Worm (Caenorhabditis elegans) whole organism, L2 larva: ENCODE results near the gene exl-1.

Experiments used
- C34F6.9 ChIP-seq: fragments of 150-350 bp; optimal IDR thresholded peaks from 2 replicates; lab custom pipeline; 2014; ENCODE audit warnings: missing biosample characterization, missing genetic modification characterization
- F13H6.1 ChIP-seq: sonication (generic microtip); optimal IDR thresholded peaks from 2 replicates; lab custom pipeline; 2016; ENCODE audit warnings: missing genetic modification characterization, missing compliant biosample characterization
- R02D3.7 ChIP-seq: fragments of 150-350 bp; optimal IDR thresholded peaks from 2 replicates; lab custom pipeline; 2014; ENCODE audit warnings: missing biosample characterization, missing genetic modification characterization
- Y55F3AM.14 ChIP-seq: fragments of 200-800 bp; sonication (Bioruptor generic); optimal IDR thresholded peaks from 2 replicates; lab custom pipeline; 2018; ENCODE audit warnings: mild to moderate bottlenecking, missing genetic modification characterization, missing compliant biosample characterization
- ZK546.5 ChIP-seq: sonication (generic microtip); optimal IDR thresholded peaks from 2 replicates; lab custom pipeline; 2017; ENCODE audit warnings: missing biosample characterization, missing genetic modification characterization
- alr-1 ChIP-seq: fragments of 150-350 bp; optimal IDR thresholded peaks from 2 replicates; lab custom pipeline; 2014; ENCODE audit warnings: missing biosample characterization, missing genetic modification characterization
- aly-2 ChIP-seq: fragments of 150-350 bp; optimal IDR thresholded peaks from 2 replicates; lab custom pipeline; 2014; ENCODE audit warnings: missing biosample characterization, missing genetic modification characterization
- ama-1 ChIP-seq: fragments of 150-350 bp; optimal IDR thresholded peaks from 2 replicates; lab custom pipeline; 2018; ENCODE audit warnings: inconsistent platforms
- blmp-1 ChIP-seq: sonication (generic microtip); optimal IDR thresholded peaks from 2 replicates; lab custom pipeline; 2017; ENCODE audit warnings: missing genetic modification characterization, mild to moderate bottlenecking, missing compliant biosample characterization, antibody characterized with exemption, moderate library complexity; ENCODE audit not compliant: insufficient read depth
- ceh-16 ChIP-seq: fragments of 150-350 bp; optimal IDR thresholded peaks from 2 replicates; lab custom pipeline; 2014; ENCODE audit warnings: missing biosample characterization, missing genetic modification characterization
- ceh-82 ChIP-seq: fragments of 150-350 bp; optimal IDR thresholded peaks from 2 replicates; lab custom pipeline; 2014; ENCODE audit warnings: missing biosample characterization, missing genetic modification characterization
- crh-2 ChIP-seq: sonication (generic microtip); optimal IDR thresholded peaks from 2 replicates; lab custom pipeline; 2017; ENCODE audit warnings: missing biosample characterization, missing genetic modification characterization
- dmd-4 ChIP-seq: sonication (generic microtip); optimal IDR thresholded peaks from 2 replicates; lab custom pipeline; 2017; ENCODE audit warnings: missing biosample characterization, missing genetic modification characterization
- egl-27 ChIP-seq: sonication (generic microtip); optimal IDR thresholded peaks from 3 replicates; lab custom pipeline; 2017; ENCODE audit warnings: missing biosample characterization, missing genetic modification reagents, missing genetic modification characterization
- elt-1 ChIP-seq: fragments of 150-350 bp; optimal IDR thresholded peaks from 2 replicates; lab custom pipeline; 2014; ENCODE audit warnings: missing biosample characterization, missing genetic modification characterization
- elt-3 ChIP-seq: sonication (generic microtip); optimal IDR thresholded peaks from 2 replicates; lab custom pipeline; 2017; ENCODE audit warnings: missing biosample characterization, missing genetic modification characterization
- fos-1 ChIP-seq: fragments of 150-350 bp; optimal IDR thresholded peaks from 2 replicates; lab custom pipeline; 2014; ENCODE audit warnings: missing biosample characterization, missing genetic modification characterization
- gmeb-1 ChIP-seq: fragments of 150-350 bp; optimal IDR thresholded peaks from 2 replicates; lab custom pipeline; 2014; ENCODE audit warnings: missing biosample characterization, missing genetic modification characterization
- lin-11 ChIP-seq: fragments of 150-350 bp; sonication (generic microtip); optimal IDR thresholded peaks from 2 replicates; lab custom pipeline; 2014; ENCODE audit warnings: missing biosample characterization, missing genetic modification characterization, inconsistent platforms, mixed read lengths
- lin-13 ChIP-seq: fragments of 150-350 bp; optimal IDR thresholded peaks from 2 replicates; lab custom pipeline; 2014; ENCODE audit warnings: missing biosample characterization, missing genetic modification reagents, missing genetic modification characterization
- lin-39 ChIP-seq: fragments of 150-350 bp; optimal IDR thresholded peaks from 2 replicates; lab custom pipeline; 2014; ENCODE audit warnings: missing biosample characterization, missing genetic modification reagents, missing genetic modification characterization
- lsy-2 ChIP-seq, 2 experiments: fragments of 150-350 bp in 1 of 2; sonication (generic microtip) in 1 of 2; optimal IDR thresholded peaks; 2 replicates each; lab custom pipeline; 2014 to 2017; ENCODE audit warnings: missing biosample characterization in 2 of 2, missing genetic modification characterization in 2 of 2
- mab-5 ChIP-seq: fragments of 150-350 bp; optimal IDR thresholded peaks from 2 replicates; lab custom pipeline; 2014; ENCODE audit warnings: missing biosample characterization, missing genetic modification characterization
- mbf-1 ChIP-seq: sonication (generic microtip); optimal IDR thresholded peaks from 2 replicates; lab custom pipeline; 2017; ENCODE audit warnings: missing biosample characterization, missing genetic modification characterization
- mdl-1 ChIP-seq, 2 experiments: fragments of 150-350 bp in 1 of 2; sonication (generic microtip) in 1 of 2; optimal IDR thresholded peaks; 2 replicates each; lab custom pipeline; 2017; ENCODE audit warnings: missing biosample characterization in 2 of 2, missing genetic modification characterization in 2 of 2
- nhr-10 ChIP-seq: sonication (generic microtip); optimal IDR thresholded peaks from 2 replicates; lab custom pipeline; 2017; ENCODE audit warnings: missing biosample characterization, missing genetic modification characterization
- nhr-11 ChIP-seq: fragments of 150-350 bp; optimal IDR thresholded peaks from 2 replicates; lab custom pipeline; 2014; ENCODE audit warnings: missing biosample characterization, missing genetic modification characterization
- nhr-12 ChIP-seq: fragments of 150-350 bp; optimal IDR thresholded peaks from 2 replicates; lab custom pipeline; 2014; ENCODE audit warnings: missing biosample characterization, missing genetic modification characterization
- nhr-129 ChIP-seq: fragments of 150-350 bp; optimal IDR thresholded peaks from 2 replicates; lab custom pipeline; 2014; ENCODE audit warnings: missing biosample characterization, missing genetic modification characterization
- nhr-21 ChIP-seq: fragments of 150-350 bp; optimal IDR thresholded peaks from 2 replicates; lab custom pipeline; 2014; ENCODE audit warnings: missing biosample characterization, missing genetic modification characterization
- nhr-23 ChIP-seq: fragments of 150-350 bp; optimal IDR thresholded peaks from 2 replicates; lab custom pipeline; 2014; ENCODE audit warnings: missing biosample characterization, missing genetic modification reagents, missing genetic modification characterization
- nhr-237 ChIP-seq: fragments of 150-350 bp; optimal IDR thresholded peaks from 2 replicates; lab custom pipeline; 2014; ENCODE audit warnings: missing biosample characterization, missing genetic modification characterization
- nhr-25 ChIP-seq: fragments of 150-350 bp; sonication (generic microtip); optimal IDR thresholded peaks from 3 replicates; lab custom pipeline; 2014; ENCODE audit warnings: missing biosample characterization, missing genetic modification characterization
- nhr-6 ChIP-seq: fragments of 150-350 bp; optimal IDR thresholded peaks from 2 replicates; lab custom pipeline; 2014; ENCODE audit warnings: missing biosample characterization, missing genetic modification characterization
- nhr-77 ChIP-seq: fragments of 150-350 bp; optimal IDR thresholded peaks from 2 replicates; lab custom pipeline; 2014; ENCODE audit warnings: missing biosample characterization, missing genetic modification characterization
- peb-1 ChIP-seq: fragments of 150-350 bp; optimal IDR thresholded peaks from 2 replicates; lab custom pipeline; 2014; ENCODE audit warnings: missing biosample characterization, missing genetic modification characterization
- sem-4 ChIP-seq: fragments of 150-350 bp; optimal IDR thresholded peaks from 2 replicates; lab custom pipeline; 2014; ENCODE audit warnings: missing biosample characterization, missing genetic modification reagents, missing genetic modification characterization
- skn-1 ChIP-seq: sonication (generic microtip); optimal IDR thresholded peaks from 2 replicates; lab custom pipeline; 2017; ENCODE audit warnings: missing biosample characterization, missing genetic modification characterization
- sma-3 ChIP-seq: sonication (generic microtip); optimal IDR thresholded peaks from 2 replicates; lab custom pipeline; 2016; ENCODE audit warnings: missing genetic modification reagents, missing genetic modification characterization, missing compliant biosample characterization
- sma-9 ChIP-seq, 2 experiments: fragments of 150-350 bp in 1 of 2; sonication (generic microtip) in 1 of 2; optimal IDR thresholded peaks; 2 replicates each; lab custom pipeline; 2014 to 2016; ENCODE audit warnings: missing genetic modification characterization in 2 of 2, mild to moderate bottlenecking in 1 of 2, missing biosample characterization in 1 of 2, missing compliant biosample characterization in 1 of 2, missing genetic modification reagents in 1 of 2, moderate library complexity in 1 of 2
- snpc-4 ChIP-seq: fragments of 150-350 bp; optimal IDR thresholded peaks from 2 replicates; lab custom pipeline; 2014; ENCODE audit warnings: missing biosample characterization, missing genetic modification characterization
- unc-39 ChIP-seq: fragments of 150-350 bp; optimal IDR thresholded peaks from 2 replicates; lab custom pipeline; 2014; ENCODE audit warnings: missing biosample characterization, missing genetic modification characterization
- unc-55 ChIP-seq: fragments of 150-350 bp; sonication (generic microtip); optimal IDR thresholded peaks from 3 replicates; lab custom pipeline; 2014; ENCODE audit warnings: missing biosample characterization, missing genetic modification reagents, missing genetic modification characterization
- unc-62 ChIP-seq: fragments of 150-350 bp; optimal IDR thresholded peaks from 2 replicates; lab custom pipeline; 2014; ENCODE audit warnings: missing biosample characterization, missing genetic modification reagents, missing genetic modification characterization
- zag-1 ChIP-seq: fragments of 150-350 bp; optimal IDR thresholded peaks from 2 replicates; lab custom pipeline; 2014; ENCODE audit warnings: missing biosample characterization, missing genetic modification characterization
- ztf-1 ChIP-seq: fragments of 200-800 bp; sonication (Bioruptor generic); conservative IDR thresholded peaks from 2 replicates; pipeline ENCODE4 v1.3.6; 2022; ENCODE audit warnings: missing genetic modification characterization, missing compliant biosample characterization
- ztf-11 ChIP-seq: sonication (generic microtip); optimal IDR thresholded peaks from 2 replicates; lab custom pipeline; 2017; ENCODE audit warnings: missing biosample characterization, missing genetic modification characterization
- ztf-4 ChIP-seq: fragments of 150-350 bp; optimal IDR thresholded peaks from 2 replicates; lab custom pipeline; 2014; ENCODE audit warnings: missing biosample characterization, missing genetic modification characterization

exl-1 gene

DNA sequence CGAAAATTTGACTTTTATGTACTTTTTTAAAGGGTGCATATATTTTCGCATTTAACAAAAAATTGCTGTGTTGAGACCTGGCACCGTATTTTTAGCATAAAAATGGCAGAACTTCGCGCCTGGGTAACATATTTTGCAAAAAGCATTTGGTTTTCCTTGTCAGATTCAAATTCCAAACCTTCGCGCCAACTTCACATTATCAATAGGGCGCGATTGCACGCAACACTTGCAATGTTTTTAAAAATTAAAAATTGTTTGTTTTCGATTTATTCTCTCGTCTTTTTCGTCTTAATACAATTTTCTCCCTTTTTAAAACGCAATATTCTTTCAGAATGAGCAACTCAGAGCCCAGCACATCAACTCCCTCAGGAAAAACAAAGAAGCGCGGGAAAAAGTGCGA lies 29.6 kb downstream of the exl-1 start, which contains the start of gene mes-2:
Gene mes-2 (plus strand): TSS at position 330 of the 400 bp plus-strand sequence.
- TF ChIP-seq nhr-21 (tag; lab: Kevin White, UChicago) (peak; percentile 70), ceh-16 (tag; lab: Kevin White, UChicago) (no peak), nhr-23 (tag; lab: Kevin White, UChicago) (no peak), unc-62 (no peak), nhr-129 (peak; percentile 74), ztf-11 (tag; lab: Kevin White, UChicago) (no peak), ceh-82 (tag; lab: Kevin White, UChicago) (peak; percentile 27), lin-13 (GFP tag; lab: Kevin White, UChicago) (peak; percentile 79), egl-27 (tag; lab: Kevin White, UChicago) (no peak), dmd-4 (tag; lab: Kevin White, UChicago) (no peak), sma-3 (GFP tag; lab: Kevin White, UChicago) (peak; percentile 76), elt-1 (tag; lab: Kevin White, UChicago) (no peak), R02D3.7 (tag; lab: Kevin White, UChicago) (peak; percentile 38), nhr-25 (tag; lab: Kevin White, UChicago) (peak; percentile 72), nhr-6 (tag; lab: Kevin White, UChicago) (peak; percentile 55), Y55F3AM.14 (GFP tag; lab: Kevin White, UChicago) (no peak), peb-1 (tag; lab: Kevin White, UChicago) (no peak), snpc-4 (tag; lab: Kevin White, UChicago) (peak; percentile 72), ZK546.5 (tag; lab: Kevin White, UChicago) (peak; percentile 25), mbf-1 (tag; lab: Kevin White, UChicago) (no peak), mdl-1 (tag; optimal IDR thresholded peaks at IDR 0.05; lab: Kevin White, UChicago) (no peak), sem-4 (tag; lab: Kevin White, UChicago) (peak; percentile 19), lin-11 (no peak), nhr-237 (no peak), nhr-11 (tag; lab: Kevin White, UChicago) (no peak), ama-1 (lab: Kevin White, UChicago) (no peak), lsy-2 (tag; optimal IDR thresholded peaks at IDR 0.05; lab: Kevin White, UChicago) (peak; percentile 82 to 92), gmeb-1 (peak; percentile 99), blmp-1 (tag; lab: Kevin White, UChicago) (no peak), sma-9 (GFP tag; optimal IDR thresholded peaks at IDR 0.05; lab: Kevin White, UChicago) (no peak), sma-9 (tag; optimal IDR thresholded peaks at IDR 0.05; lab: Kevin White, UChicago) (no peak), ztf-1 (GFP tag; lab: Robert Waterston, UW) (no peak), lin-39 (tag; lab: Kevin White, UChicago) (no peak), aly-2 (no peak), nhr-12 (tag; lab: Kevin White, UChicago) (no peak), F13H6.1 (tag; lab: Kevin White, UChicago) (peak; percentile 63), C34F6.9 (tag; lab: Kevin White, UChicago) (peak; percentile 86), mab-5 (tag; lab: Kevin White, UChicago) (peak; percentile 78), unc-39 (tag; lab: Kevin White, UChicago) (no peak), elt-3 (tag; lab: Kevin White, UChicago) (no peak), zag-1 (tag; lab: Kevin White, UChicago) (no peak), ztf-4 (peak; percentile 27), crh-2 (tag; lab: Kevin White, UChicago) (peak; percentile 87), nhr-10 (peak; percentile 57), unc-55 (peak; percentile 95), nhr-77 (tag; lab: Kevin White, UChicago) (no peak), skn-1 (tag; lab: Kevin White, UChicago) (no peak), fos-1 (peak; percentile 16), alr-1 (tag; lab: Kevin White, UChicago) (no peak)
